4 worm cellular contexts compared by ENCODE assay signal in genomic region chrIII:6945747-6946146, ce11.
A peak's percentile ranks its signal among the peaks of the same experiment; 100 is the strongest.
TF ChIP-seq lines count a peak whose summit lies in the region.

Gene abu-13, minus strand, starts transcription at chrIII:6945898.

TF ChIP-seq in whole organism, L1 larva, 84 proteins besides CTCF, POLR2A, EP300 and RAD21:
- no peak for TF ChIP-seq nhr-84 (tag; optimal IDR thresholded peaks at IDR 0.05; lab: Kevin White, UChicago)
- TF ChIP-seq blmp-1 (tag; optimal IDR thresholded peaks at IDR 0.05; lab: Kevin White, UChicago), result peak; percentile 93
- TF ChIP-seq zag-1 (tag; optimal IDR thresholded peaks at IDR 0.05; lab: Kevin White, UChicago), result no peak
- TF ChIP-seq efl-1 (optimal IDR thresholded peaks at IDR 0.05; lab: Kevin White, UChicago), result no peak
- peak in 1 of 2 experiments; percentile 21 for TF ChIP-seq efl-1 (GFP tag; optimal IDR thresholded peaks at IDR 0.05 in 1 of 2; lab: Kevin White, UChicago)
- peak; percentile 19 for TF ChIP-seq nhr-85 (tag; lab: Kevin White, UChicago)

TF ChIP-seq in whole organism, L2 larva, 48 proteins besides CTCF, POLR2A, EP300 and RAD21:
- peak; percentile 7 for TF ChIP-seq sem-4 (tag; optimal IDR thresholded peaks at IDR 0.05; lab: Kevin White, UChicago)
- TF ChIP-seq nhr-21 (tag; optimal IDR thresholded peaks at IDR 0.05; lab: Kevin White, UChicago), result peak; percentile 30
- no peak for TF ChIP-seq unc-62 (GFP tag; optimal IDR thresholded peaks at IDR 0.05; lab: Kevin White, UChicago)

TF ChIP-seq in whole organism, L3 larva, 47 proteins besides CTCF, POLR2A, EP300 and RAD21:
- TF ChIP-seq lin-15B (tag; optimal IDR thresholded peaks at IDR 0.05; lab: Kevin White, UChicago) (no peak), nhr-23 (tag; optimal IDR thresholded peaks at IDR 0.05; lab: Kevin White, UChicago) (peak; percentile 46), mdl-1 (tag; optimal IDR thresholded peaks at IDR 0.05; lab: Kevin White, UChicago) (no peak)

TF ChIP-seq in whole organism, L4 larva, 104 proteins besides CTCF, POLR2A, EP300 and RAD21:
- TF ChIP-seq lin-29 (GFP tag; IDR thresholded peaks at IDR 0.05; lab: Robert Waterston, UW) (no peak), daf-19 (GFP tag; conservative IDR thresholded peaks at IDR 0.05; lab: Robert Waterston, UW) (no peak), lin-15B (tag; optimal IDR thresholded peaks at IDR 0.05; lab: Kevin White, UChicago) (no peak), rbr-2 (tag; optimal IDR thresholded peaks at IDR 0.05; lab: Kevin White, UChicago) (no peak), ZK546.5 (tag; optimal IDR thresholded peaks at IDR 0.05; lab: Kevin White, UChicago) (no peak), ceh-32 (tag; optimal IDR thresholded peaks at IDR 0.05; lab: Kevin White, UChicago; ENCODE audit: poor library complexity) (no peak), mdl-1 (tag; optimal IDR thresholded peaks at IDR 0.05; lab: Kevin White, UChicago) (peak in 1 of 2 experiments; percentile 10), Y48G9A.11 (GFP tag; IDR thresholded peaks at IDR 0.05; lab: Robert Waterston, UW) (no peak), cey-2 (tag; optimal IDR thresholded peaks at IDR 0.05; lab: Kevin White, UChicago; ENCODE audit: borderline replicate concordance, insufficient read depth) (no peak), lir-3 (tag; optimal IDR thresholded peaks at IDR 0.05; lab: Kevin White, UChicago) (no peak), F37D6.2 (tag; optimal IDR thresholded peaks at IDR 0.05; lab: Kevin White, UChicago) (no peak), Y5F2A.4 (GFP tag; optimal IDR thresholded peaks at IDR 0.05; lab: Kevin White, UChicago) (no peak), hmg-1.1 (GFP tag; IDR thresholded peaks at IDR 0.05; lab: Robert Waterston, UW) (no peak), sdz-12 (GFP tag; optimal IDR thresholded peaks at IDR 0.05; lab: Kevin White, UChicago) (no peak), duxl-1 (tag; optimal IDR thresholded peaks at IDR 0.05; lab: Kevin White, UChicago; ENCODE audit: poor library complexity) (no peak), vab-7 (GFP tag; IDR thresholded peaks at IDR 0.05; lab: Robert Waterston, UW) (no peak), ceh-44 (GFP tag; IDR thresholded peaks at IDR 0.05; lab: Robert Waterston, UW) (no peak), nhr-28 (tag; optimal IDR thresholded peaks at IDR 0.05; lab: Kevin White, UChicago) (peak; percentile 19), nhr-42 (GFP tag; IDR thresholded peaks at IDR 0.05; lab: Robert Waterston, UW) (no peak), fos-1 (tag; optimal IDR thresholded peaks at IDR 0.05; lab: Kevin White, UChicago) (no peak), dmd-9 (GFP tag; IDR thresholded peaks at IDR 0.05; lab: Robert Waterston, UW) (no peak), egl-43 (GFP tag; IDR thresholded peaks at IDR 0.05; lab: Robert Waterston, UW) (no peak), dmd-8 (GFP tag; IDR thresholded peaks at IDR 0.05; lab: Robert Waterston, UW) (no peak), ztf-11 (tag; optimal IDR thresholded peaks at IDR 0.05; lab: Kevin White, UChicago) (no peak), hlh-11 (tag; optimal IDR thresholded peaks at IDR 0.05; lab: Kevin White, UChicago) (peak; percentile 7)

Comparison
In these comparisons a context has a peak if more than half of its experiments do, and no peak if none do; other contexts are left out.
1. Of the 29 proteins assayed by ChIP-seq in both whole organism, L4 larva and whole organism, L1 larva: peak only in whole organism, L4 larva: nhr-28; only in whole organism, L1 larva: none; in both: none; in neither: 27; mixed calls (peak in some experiments, not most) for 1.